Fruit fly (Drosophila melanogaster): ENCODE data around the gene CG7166.

Gene CG7166

DNA sequence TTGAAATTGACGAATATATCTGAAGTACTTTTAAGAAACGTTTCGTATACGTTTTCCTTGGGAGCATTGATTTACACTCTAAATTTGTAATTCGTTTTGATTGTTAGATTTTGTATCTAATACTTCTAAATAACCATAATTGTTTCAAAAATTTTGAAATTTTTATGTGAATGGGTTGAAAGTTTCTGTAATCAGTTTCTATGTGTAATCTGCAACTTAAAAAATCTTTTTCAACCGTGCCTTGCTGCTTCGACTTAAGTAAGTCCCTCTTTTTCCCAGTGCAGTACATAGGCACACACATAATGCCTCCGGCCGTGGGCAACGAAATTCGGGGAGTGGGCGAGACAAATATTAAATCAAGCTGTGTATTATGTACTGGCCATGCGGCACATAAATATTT, 40.0 kb downstream of the CG7166 start (continued):
- TF ChIP-seq tx (GFP tag; optimal IDR thresholded peaks at IDR 0.05) (no peak), B-H1 (GFP tag; IDR thresholded peaks at IDR 0.05) (no peak), CG6175 (GFP tag; IDR thresholded peaks at IDR 0.05) (no peak), gfzf (GFP tag; optimal IDR thresholded peaks at IDR 0.05) (no peak), CG17612 (GFP tag; IDR thresholded peaks at IDR 0.05) (no peak), pan (optimal IDR thresholded peaks at IDR 0.05) (no peak), pan (GFP tag; optimal IDR thresholded peaks at IDR 0.05 in 1 of 2, IDR thresholded peaks at IDR 0.05 in 1 of 2) (peak in 1 of 2 experiments; percentile 42), CG17568 (GFP tag; optimal IDR thresholded peaks at IDR 0.05) (no peak), CG4730 (GFP tag; IDR thresholded peaks at IDR 0.05) (no peak), CG17802 (tag; optimal IDR thresholded peaks at IDR 0.05) (no peak), kah (GFP tag; optimal IDR thresholded peaks at IDR 0.05) (no peak), Atf-2 (GFP tag; optimal IDR thresholded peaks at IDR 0.05) (no peak), Deaf1 (tag; optimal IDR thresholded peaks at IDR 0.05) (no peak), CG12071 (GFP tag; optimal IDR thresholded peaks at IDR 0.05) (no peak), Oli (tag; optimal IDR thresholded peaks at IDR 0.05) (peak; percentile 26), salm (tag; optimal IDR thresholded peaks at IDR 0.05) (no peak), gsb (GFP tag; IDR thresholded peaks at IDR 0.05) (no peak), H15 (GFP tag; IDR thresholded peaks at IDR 0.05) (peak; percentile 32; the same call in 2 of the 3 replicates), gsb-n (tag; optimal IDR thresholded peaks at IDR 0.05) (no peak), bsh (GFP tag; optimal IDR thresholded peaks at IDR 0.05) (peak in 1 of 2 experiments; percentile 52), CG2129 (GFP tag; IDR thresholded peaks at IDR 0.05; ENCODE audit: partially characterized antibody) (no peak), corto (GFP tag; optimal IDR thresholded peaks at IDR 0.05) (no peak), sna (GFP tag; IDR thresholded peaks at IDR 0.05; ENCODE audit: partially characterized antibody) (no peak), shn (GFP tag; optimal IDR thresholded peaks at IDR 0.05) (no peak), CG6854 (GFP tag; optimal IDR thresholded peaks at IDR 0.05) (no peak), oc (tag; optimal IDR thresholded peaks at IDR 0.05) (no peak), nerfin-1 (tag; optimal IDR thresholded peaks at IDR 0.05) (no peak), slou (GFP tag; optimal IDR thresholded peaks at IDR 0.05) (no peak), Dfd (GFP tag; optimal IDR thresholded peaks at IDR 0.05) (no peak), CG5953 (GFP tag; IDR thresholded peaks at IDR 0.05) (no peak), phol (tag; optimal IDR thresholded peaks at IDR 0.05) (peak; percentile 1), bigmax (GFP tag; optimal IDR thresholded peaks at IDR 0.05) (no peak), Adf1 (GFP tag; IDR thresholded peaks at IDR 0.05) (no peak), H2.0 (GFP tag; IDR thresholded peaks at IDR 0.05) (no peak), CG2712 (tag; optimal IDR thresholded peaks at IDR 0.05) (peak; percentile 44), Hr78 (GFP tag; optimal IDR thresholded peaks at IDR 0.05) (no peak), Med (GFP tag) (no peak), Spps (tag; optimal IDR thresholded peaks at IDR 0.05) (no peak), Opbp (GFP tag; IDR thresholded peaks at IDR 0.05; ENCODE audit: partially characterized antibody) (no peak), grn (GFP tag; optimal IDR thresholded peaks at IDR 0.05) (no peak), lab (GFP tag; optimal IDR thresholded peaks at IDR 0.05) (no peak), chm (GFP tag; IDR thresholded peaks at IDR 0.05) (no peak; the same call in 1 of the 2 replicates), CHES-1-like (GFP tag; optimal IDR thresholded peaks at IDR 0.05) (no peak), CG11456 (GFP tag; IDR thresholded peaks at IDR 0.05) (no peak), tna (GFP tag; IDR thresholded peaks at IDR 0.05; ENCODE audit: partially characterized antibody) (no peak), CG18599 (GFP tag; optimal IDR thresholded peaks at IDR 0.05) (no peak), sd (tag; optimal IDR thresholded peaks at IDR 0.05) (no peak), CG10321 (GFP tag; IDR thresholded peaks at IDR 0.05) (no peak), pfk (GFP tag; optimal IDR thresholded peaks at IDR 0.05) (no peak), ATbp (GFP tag; optimal IDR thresholded peaks at IDR 0.05) (no peak), Atf3 (GFP tag; optimal IDR thresholded peaks at IDR 0.05) (no peak)

Measured in whole organism, embryonic.